Worm (Caenorhabditis elegans) whole organism, early embryonic: ENCODE data around the gene dhs-21.

Source experiments
- B0310.2 ChIP-seq: sonication (generic microtip); optimal IDR thresholded peaks from 2 replicates; lab custom pipeline; 2016; ENCODE audit warnings: mild to moderate bottlenecking, missing genetic modification characterization, missing compliant biosample characterization
- F13C5.2 ChIP-seq: sonication (generic microtip); optimal IDR thresholded peaks from 2 replicates; lab custom pipeline; 2017; ENCODE audit warnings: mild to moderate bottlenecking, missing genetic modification characterization, inconsistent platforms, missing compliant biosample characterization
- aly-1 ChIP-seq: sonication (generic microtip); optimal IDR thresholded peaks from 2 replicates; lab custom pipeline; 2016; ENCODE audit warnings: missing genetic modification characterization, missing compliant biosample characterization
- ama-1 ChIP-seq: fragments of 150-350 bp; optimal IDR thresholded peaks from 2 replicates; lab custom pipeline; 2014
- ceh-13 ChIP-seq: fragments of 200-800 bp; sonication (Bioruptor generic); optimal IDR thresholded peaks from 2 replicates; lab custom pipeline; 2018; ENCODE audit warnings: mild to moderate bottlenecking, missing genetic modification characterization, missing compliant biosample characterization
- ceh-36 ChIP-seq: sonication (generic microtip); optimal IDR thresholded peaks from 2 replicates; lab custom pipeline; 2016; ENCODE audit warnings: missing genetic modification characterization, inconsistent platforms, missing compliant biosample characterization
- ets-7 ChIP-seq: sonication (generic microtip); optimal IDR thresholded peaks from 2 replicates; lab custom pipeline; 2016; ENCODE audit warnings: missing genotype, missing genetic modification characterization, missing compliant biosample characterization
- flt-1 ChIP-seq: fragments of 200-800 bp; sonication (Bioruptor generic); IDR thresholded peaks from 2 replicates; pipeline ENCODE4 v1.3.6; 2022; ENCODE audit warnings: missing genetic modification characterization, missing compliant biosample characterization
- hmbx-1 ChIP-seq: sonication (generic microtip); optimal IDR thresholded peaks from 2 replicates; lab custom pipeline; 2016; ENCODE audit warnings: mild to moderate bottlenecking, missing genetic modification characterization, missing compliant biosample characterization
- hmg-4 ChIP-seq: fragments of 200-800 bp; sonication (Bioruptor generic); optimal IDR thresholded peaks from 2 replicates; lab custom pipeline; 2018; ENCODE audit warnings: mild to moderate bottlenecking, missing genetic modification characterization, missing compliant biosample characterization
- hnd-1 ChIP-seq: sonication (generic microtip); optimal IDR thresholded peaks from 2 replicates; lab custom pipeline; 2016; ENCODE audit warnings: missing genetic modification characterization, missing compliant biosample characterization
- pes-1 ChIP-seq: fragments of 200-800 bp; sonication (Bioruptor generic); IDR thresholded peaks from 2 replicates; pipeline ENCODE4 v1.3.6; 2022; ENCODE audit warnings: missing genetic modification reagents, missing genetic modification characterization, missing compliant biosample characterization
- scrt-1 ChIP-seq: fragments of 200-800 bp; sonication (Bioruptor generic); IDR thresholded peaks from 2 replicates; pipeline ENCODE4 v1.3.6; 2022; ENCODE audit warnings: missing genetic modification characterization, missing compliant biosample characterization
- sea-1 ChIP-seq: fragments of 200-800 bp; sonication (Bioruptor generic); conservative IDR thresholded peaks from 2 replicates; pipeline ENCODE4 v1.3.6; 2022; ENCODE audit warnings: missing genetic modification characterization, missing compliant biosample characterization
- tbx-11 ChIP-seq: fragments of 200-800 bp; sonication (Bioruptor generic); IDR thresholded peaks from 2 replicates; pipeline ENCODE4 v1.3.6; 2022; ENCODE audit warnings: missing genetic modification characterization, missing compliant biosample characterization
- tbx-37 ChIP-seq: fragments of 200-800 bp; sonication (Bioruptor generic); conservative IDR thresholded peaks from 2 replicates; pipeline ENCODE4 v1.3.6; 2022; ENCODE audit warnings: missing genetic modification reagents, missing genetic modification characterization, missing compliant biosample characterization
- tra-4 ChIP-seq: sonication (generic microtip); optimal IDR thresholded peaks from 2 replicates; lab custom pipeline; 2017; ENCODE audit warnings: missing genetic modification characterization, missing compliant biosample characterization

The dhs-21 gene

DNA sequence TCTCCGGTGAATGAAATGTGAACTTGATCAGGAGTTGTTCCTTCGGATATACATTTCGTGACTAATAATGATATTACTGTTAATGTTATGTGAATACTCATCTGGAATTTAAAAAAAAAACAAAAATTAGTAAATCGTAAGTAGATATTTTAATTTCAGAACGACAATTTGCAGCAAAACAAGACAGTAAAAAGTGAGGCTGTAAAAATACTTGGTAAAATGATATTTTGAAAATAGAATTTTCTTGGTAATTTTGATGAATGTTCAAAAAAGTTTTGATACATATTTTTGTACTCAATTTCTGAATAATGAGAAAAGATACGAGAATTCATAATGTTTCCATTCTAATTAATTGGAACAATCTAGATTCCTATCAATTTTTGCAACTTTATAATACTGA, 26.2 kb upstream of the dhs-21 start, which contains the start of gene papl-1:
TSS of gene papl-1 (minus strand) at position 101 of the 400 bp plus-strand sequence.
- TF ChIP-seq ets-7 = no peak
- no peak for TF ChIP-seq hnd-1

DNA sequence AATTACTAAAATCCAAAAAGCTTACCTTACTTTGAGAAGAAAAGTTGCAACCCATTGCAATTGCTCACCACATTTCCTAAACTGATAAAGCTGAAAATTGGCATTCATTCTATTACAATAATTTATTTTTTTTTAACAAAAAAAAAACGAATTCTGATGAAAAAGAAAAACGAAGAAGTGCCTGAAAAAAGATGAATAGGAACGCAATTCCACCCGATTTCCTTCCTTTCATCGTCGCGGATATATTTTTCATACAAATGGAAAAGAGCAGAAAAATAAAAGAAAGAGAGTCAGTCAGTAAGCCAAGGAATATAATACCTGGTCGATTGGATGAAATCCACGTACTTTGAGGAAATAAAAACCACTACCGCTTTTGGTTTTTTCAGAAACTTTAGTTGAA, 21.4 kb upstream of the dhs-21 start, which contains the start of gene gpa-13:
TSS of gene gpa-13 (minus strand) at position 101 of the 400 bp plus-strand sequence.
- TF ChIP-seq hmg-4 (no peak), ama-1 (no peak), hmbx-1 (tag; lab: Kevin White, UChicago) (no peak)

DNA sequence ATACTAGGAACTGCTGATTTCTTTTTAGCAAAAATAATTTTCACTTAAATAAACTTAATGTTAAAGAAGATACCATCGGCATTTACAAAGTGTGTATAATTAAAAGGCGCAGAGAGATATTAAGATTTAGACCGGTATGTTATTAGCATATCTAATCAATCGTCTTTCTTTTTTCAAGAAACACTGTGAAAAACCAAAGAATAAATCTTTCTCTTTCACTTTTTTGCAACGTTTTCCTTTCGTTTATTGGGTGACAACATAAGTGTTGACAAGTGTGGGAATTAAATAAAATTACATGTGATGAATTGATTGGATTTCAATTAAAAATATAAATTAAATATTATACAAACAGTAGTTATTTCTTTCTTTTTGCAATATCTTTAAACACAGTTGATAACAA, 19.0 kb upstream of the dhs-21 start, which contains the start of gene C15C8.8:
TSS of gene C15C8.8 (minus strand) at position 101 of the 400 bp plus-strand sequence.
- TF ChIP-seq tbx-37 (GFP tag; lab: Robert Waterston, UW) (no peak), aly-1 (tag; lab: Kevin White, UChicago) (no peak), ama-1 (no peak), ets-7 (no peak), hmbx-1 (tag; lab: Kevin White, UChicago) (no peak), ceh-36 (tag; lab: Kevin White, UChicago) (no peak), hnd-1 (no peak), scrt-1 (GFP tag; lab: Robert Waterston, UW) (no peak), sea-1 (no peak), F13C5.2 (no peak), B0310.2 (tag; lab: Kevin White, UChicago) (no peak), tbx-11 (no peak), flt-1 (GFP tag; lab: Robert Waterston, UW) (no peak), tra-4 (tag; lab: Kevin White, UChicago) (no peak), pes-1 (GFP tag; lab: Robert Waterston, UW) (no peak), hmg-4 (no peak), ceh-13 (no peak)

DNA sequence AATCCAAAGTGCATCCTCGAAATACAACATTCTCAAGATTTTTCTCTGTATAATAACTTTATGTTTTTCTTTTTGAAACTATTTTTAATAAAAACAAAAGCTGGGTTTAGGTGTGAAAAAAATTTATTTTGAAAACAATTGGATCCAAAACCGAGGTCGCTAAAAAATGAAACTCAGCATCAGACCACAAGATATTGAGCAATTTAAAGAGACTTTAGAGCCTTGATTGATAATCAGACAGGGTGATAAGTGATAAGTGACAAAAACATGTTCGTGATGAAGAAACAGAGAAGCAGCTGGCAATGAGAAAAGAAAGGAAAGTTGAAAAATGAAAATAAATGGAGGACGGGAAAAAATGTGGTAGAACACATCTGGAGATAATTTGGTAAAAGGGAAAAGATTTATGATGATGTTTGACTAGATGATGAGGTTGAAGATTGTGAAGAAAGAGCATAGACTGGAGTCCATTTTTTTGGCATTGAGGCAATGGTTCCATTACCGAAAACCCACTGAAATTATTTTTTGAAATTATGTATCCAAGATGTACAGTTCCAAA, 18.1 kb upstream of the dhs-21 start, which contains the start of gene C15C8.6:
TSS of gene C15C8.6 (minus strand) at position 51 of the 556 bp plus-strand sequence.
- TF ChIP-seq tra-4 (tag; lab: Kevin White, UChicago) (no peak), ama-1 (no peak), ets-7 (no peak), tbx-37 (GFP tag; lab: Robert Waterston, UW) (no peak), hmg-4 (no peak), ceh-36 (tag; lab: Kevin White, UChicago) (no peak), aly-1 (tag; lab: Kevin White, UChicago) (no peak), ceh-13 (no peak), sea-1 (no peak), flt-1 (GFP tag; lab: Robert Waterston, UW) (no peak), hnd-1 (no peak), hmbx-1 (tag; lab: Kevin White, UChicago) (no peak), scrt-1 (GFP tag; lab: Robert Waterston, UW) (no peak), F13C5.2 (no peak), pes-1 (GFP tag; lab: Robert Waterston, UW) (no peak), B0310.2 (tag; lab: Kevin White, UChicago) (no peak)

DNA sequence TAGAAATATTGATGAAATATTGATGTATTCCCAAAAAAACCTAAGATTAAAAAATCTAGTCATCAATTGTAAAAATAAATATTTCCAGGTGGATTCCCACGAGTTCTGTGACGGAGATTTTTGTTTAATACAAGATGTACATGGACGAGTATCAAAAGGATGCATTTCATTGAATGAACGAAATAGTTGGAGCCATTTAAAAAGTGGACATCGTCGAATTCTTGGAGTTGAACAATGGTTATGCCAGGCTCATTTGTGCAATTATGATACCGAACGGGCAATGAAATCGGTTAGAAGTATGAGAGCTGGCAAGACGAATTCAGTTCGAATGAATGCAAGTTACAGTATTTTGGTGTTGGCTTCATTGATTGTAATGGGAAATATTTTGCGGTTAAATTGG, 16.1 kb upstream of the dhs-21 start:
- TF ChIP-seq sea-1 = no peak
- no peak for TF ChIP-seq aly-1 (tag; lab: Kevin White, UChicago)
- no peak for TF ChIP-seq tbx-11
- TF ChIP-seq ets-7 = no peak
- no peak for TF ChIP-seq pes-1 (GFP tag; lab: Robert Waterston, UW)
- no peak for TF ChIP-seq ceh-13

DNA sequence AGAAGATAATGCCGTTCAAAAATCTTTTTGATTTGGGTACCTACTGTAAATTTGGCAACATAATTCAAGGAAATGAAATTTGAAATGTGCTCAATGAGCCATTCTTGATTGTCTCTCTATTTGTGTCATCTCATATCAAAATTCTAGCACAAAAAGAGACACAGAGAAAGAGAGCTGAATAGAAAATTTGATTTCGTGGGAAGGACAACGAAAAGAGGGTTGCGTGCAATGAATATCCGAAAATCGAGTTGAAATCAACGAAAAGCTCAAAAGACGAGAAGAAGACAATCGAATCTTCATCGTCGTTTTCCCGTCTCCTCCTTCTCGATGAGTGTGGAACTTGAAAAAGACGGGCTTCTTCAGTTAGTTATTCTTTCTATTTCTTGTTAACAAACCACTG, 14.4 kb upstream of the dhs-21 start, which contains the start of gene C15C8.5:
TSS of gene C15C8.5 (plus strand) at position 152 of the 400 bp plus-strand sequence.
- TF ChIP-seq hnd-1 = no peak
- no peak for TF ChIP-seq B0310.2 (tag; lab: Kevin White, UChicago)
- no peak for TF ChIP-seq aly-1 (tag; lab: Kevin White, UChicago)
- no peak for TF ChIP-seq ama-1
- TF ChIP-seq hmg-4 = no peak
- TF ChIP-seq tbx-11 = no peak
- TF ChIP-seq ets-7 = no peak
- TF ChIP-seq tbx-37 (GFP tag; lab: Robert Waterston, UW) = no peak
- TF ChIP-seq tra-4 (tag; lab: Kevin White, UChicago) = no peak
- no peak for TF ChIP-seq sea-1
- TF ChIP-seq ceh-36 (tag; lab: Kevin White, UChicago) = no peak
- TF ChIP-seq flt-1 (GFP tag; lab: Robert Waterston, UW) = no peak
- TF ChIP-seq ceh-13 = no peak
- no peak for TF ChIP-seq hmbx-1 (tag; lab: Kevin White, UChicago)
- TF ChIP-seq F13C5.2 = no peak

DNA sequence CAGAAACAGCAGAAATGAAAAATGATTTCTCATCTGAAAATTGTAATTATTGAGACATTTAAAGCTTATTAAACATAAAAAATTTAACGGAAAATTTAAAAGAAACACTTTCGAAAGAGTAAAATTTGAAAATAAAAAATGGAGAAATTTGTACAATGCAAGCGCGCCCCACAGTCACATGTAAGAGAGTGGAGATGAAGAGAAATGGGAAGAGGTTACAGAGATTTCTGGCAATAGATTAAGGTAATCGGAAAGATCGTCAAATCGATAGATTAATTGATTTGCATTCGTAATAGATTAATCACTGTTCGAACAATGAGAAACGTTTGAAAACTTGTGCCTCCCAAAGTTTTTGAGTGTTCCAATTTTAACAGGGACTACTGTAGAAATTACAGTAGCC, 14.0 kb upstream of the dhs-21 start, which contains the start of gene C15C8.4:
TSS of gene C15C8.4 (minus strand) at position 33 of the 400 bp plus-strand sequence.
- TF ChIP-seq B0310.2 (tag; lab: Kevin White, UChicago) = no peak
- no peak for TF ChIP-seq ceh-36 (tag; lab: Kevin White, UChicago)
- TF ChIP-seq flt-1 (GFP tag; lab: Robert Waterston, UW) = no peak

DNA sequence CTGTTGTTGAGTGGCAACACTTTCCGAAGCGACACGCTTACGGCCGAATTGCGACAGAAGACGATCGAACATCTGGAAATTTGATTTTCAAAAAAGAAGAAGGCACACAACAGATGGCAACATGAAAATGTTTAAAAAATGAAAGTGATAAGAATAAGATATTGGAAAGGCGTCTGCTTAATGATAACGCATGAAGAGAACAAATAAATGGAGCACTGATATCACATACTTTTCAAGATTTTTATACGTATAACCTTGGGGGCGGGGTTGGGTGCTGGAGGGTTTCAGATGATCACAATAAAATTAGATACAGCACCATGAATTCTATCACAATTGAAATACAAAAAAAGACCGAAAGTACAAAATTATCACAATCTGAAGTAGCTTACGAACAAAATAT, 11.5 kb upstream of the dhs-21 start, which contains the start of gene C15C8.7:
TSS of gene C15C8.7 (minus strand) at position 72 of the 400 bp plus-strand sequence.
- TF ChIP-seq tra-4 (tag; lab: Kevin White, UChicago) (no peak), flt-1 (GFP tag; lab: Robert Waterston, UW) (no peak), ceh-13 (no peak), ama-1 (no peak), F13C5.2 (no peak)
